Worm (Caenorhabditis elegans) whole organism, midembryonic: ENCODE measurements around the gene F41G3.18.

Experiments used
- T22C8.4 ChIP-seq: fragments of 200-800 bp; sonication (Bioruptor generic); IDR thresholded peaks from 2 replicates; pipeline ENCODE4 v1.3.6; 2022; ENCODE audit warnings: missing genetic modification characterization, missing compliant biosample characterization
- cog-1 ChIP-seq: sonication (generic microtip); optimal IDR thresholded peaks from 2 replicates; lab custom pipeline; 2016; ENCODE audit warnings: missing genetic modification characterization, missing compliant biosample characterization
- flt-1 ChIP-seq: fragments of 200-800 bp; sonication (Bioruptor generic); IDR thresholded peaks from 2 replicates; pipeline ENCODE4 v1.3.6; 2022; ENCODE audit warnings: missing genetic modification characterization, missing compliant biosample characterization
- klf-2 ChIP-seq: fragments of 200-800 bp; sonication (Bioruptor generic); conservative IDR thresholded peaks from 2 replicates; pipeline ENCODE4 v1.3.6; 2022; ENCODE audit warnings: missing genetic modification reagents, missing genetic modification characterization, missing compliant biosample characterization
- med-1 ChIP-seq: sonication (generic microtip); optimal IDR thresholded peaks from 2 replicates; lab custom pipeline; 2017; ENCODE audit warnings: missing genetic modification characterization, mild to moderate bottlenecking, missing compliant biosample characterization, antibody characterized with exemption, missing genetic modification reagents; ENCODE audit not compliant: insufficient read depth
- ref-1 ChIP-seq: fragments of 200-800 bp; sonication (Bioruptor generic); conservative IDR thresholded peaks from 2 replicates; pipeline ENCODE4 v1.3.6; 2022; ENCODE audit warnings: missing genetic modification reagents, missing genetic modification characterization, missing compliant biosample characterization
- tab-1 ChIP-seq: fragments of 200-800 bp; sonication (Bioruptor generic); IDR thresholded peaks from 2 replicates; pipeline ENCODE4 v1.3.6; 2022; ENCODE audit warnings: missing genetic modification characterization, missing compliant biosample characterization
- ztf-23 ChIP-seq: fragments of 200-800 bp; sonication (Bioruptor generic); IDR thresholded peaks from 2 replicates; pipeline ENCODE4 v1.3.6; 2022; ENCODE audit warnings: missing genetic modification reagents, missing genetic modification characterization, missing compliant biosample characterization
- ztf-29 ChIP-seq: fragments of 200-800 bp; sonication (Bioruptor generic); IDR thresholded peaks from 2 replicates; pipeline ENCODE4 v1.3.6; 2022; ENCODE audit warnings: missing genetic modification reagents, missing genetic modification characterization, missing compliant biosample characterization

F41G3.18 gene

ce11 chrII:6742614-6743013, 25.5 kb upstream of the F41G3.18 start, which contains the start of gene F41G3.6:
F41G3.6 (plus strand) TSS chrII:6742914.
- TF ChIP-seq ztf-29 (GFP tag; lab: Robert Waterston, UW) (no peak), med-1 (no peak)

ce11 chrII:6744648-6745047, 23.5 kb upstream of the F41G3.18 start, which contains the start of gene ins-15:
ins-15 (minus strand) TSS chrII:6744748.
- TF ChIP-seq cog-1 (tag; lab: Kevin White, UChicago) (no peak), tab-1 (GFP tag; lab: Robert Waterston, UW) (no peak), med-1 (no peak), ztf-23 (no peak)

- TF ChIP-seq klf-2 (GFP tag; lab: Robert Waterston, UW): no peak
- TF ChIP-seq flt-1 (GFP tag; lab: Robert Waterston, UW): no peak
- TF ChIP-seq tab-1 (GFP tag; lab: Robert Waterston, UW): no peak
Measured at ce11 chrII:6745783-6746182, 22.3 kb upstream of the F41G3.18 start, which contains the start of gene ins-14. ins-14 (minus strand) TSS chrII:6745814.

- TF ChIP-seq ref-1 (GFP tag; lab: Robert Waterston, UW): no peak
Measured at ce11 chrII:6746404-6746803, 21.7 kb upstream of the F41G3.18 start, which contains the start of gene F41G3.5. F41G3.5 (plus strand) TSS chrII:6746704.

- no peak for TF ChIP-seq cog-1 (tag; lab: Kevin White, UChicago)
- TF ChIP-seq klf-2 (GFP tag; lab: Robert Waterston, UW): no peak
- TF ChIP-seq ztf-23: no peak
- TF ChIP-seq flt-1 (GFP tag; lab: Robert Waterston, UW): no peak
- TF ChIP-seq tab-1 (GFP tag; lab: Robert Waterston, UW): no peak
- no peak for TF ChIP-seq T22C8.4
- no peak for TF ChIP-seq ref-1 (GFP tag; lab: Robert Waterston, UW)
Measured at ce11 chrII:6749422-6749821, 18.7 kb upstream of the F41G3.18 start, which contains the start of gene F41G3.10. F41G3.10 (minus strand) TSS chrII:6749522.

- TF ChIP-seq med-1 (no peak), cog-1 (tag; lab: Kevin White, UChicago) (no peak), tab-1 (GFP tag; lab: Robert Waterston, UW) (no peak), klf-2 (GFP tag; lab: Robert Waterston, UW) (no peak)
Measured at ce11 chrII:6750929-6751328, 17.2 kb upstream of the F41G3.18 start, which contains the start of gene F41G3.20. F41G3.20 (minus strand) TSS chrII:6751029.

ce11 chrII:6752027-6752426, 16.1 kb upstream of the F41G3.18 start, which contains the start of gene F41G3.19:
F41G3.19 (minus strand) TSS chrII:6752127.
- TF ChIP-seq cog-1 (tag; lab: Kevin White, UChicago): no peak
- no peak for TF ChIP-seq ref-1 (GFP tag; lab: Robert Waterston, UW)
- TF ChIP-seq ztf-29 (GFP tag; lab: Robert Waterston, UW): no peak
- TF ChIP-seq tab-1 (GFP tag; lab: Robert Waterston, UW): no peak
- no peak for TF ChIP-seq flt-1 (GFP tag; lab: Robert Waterston, UW)
- no peak for TF ChIP-seq med-1
- no peak for TF ChIP-seq ztf-23
- no peak for TF ChIP-seq T22C8.4
- no peak for TF ChIP-seq klf-2 (GFP tag; lab: Robert Waterston, UW)

ce11 chrII:6752850-6753249, 15.3 kb upstream of the F41G3.18 start, which contains the start of gene F41G3.21:
F41G3.21 (minus strand) TSS chrII:6752950.
- no peak for TF ChIP-seq flt-1 (GFP tag; lab: Robert Waterston, UW)
- TF ChIP-seq ztf-23: no peak
- no peak for TF ChIP-seq med-1
- TF ChIP-seq klf-2 (GFP tag; lab: Robert Waterston, UW): no peak
- TF ChIP-seq tab-1 (GFP tag; lab: Robert Waterston, UW): no peak
- no peak for TF ChIP-seq T22C8.4
- TF ChIP-seq cog-1 (tag; lab: Kevin White, UChicago): no peak
- TF ChIP-seq ref-1 (GFP tag; lab: Robert Waterston, UW): no peak
- no peak for TF ChIP-seq ztf-29 (GFP tag; lab: Robert Waterston, UW)

ce11 chrII:6754671-6755224, 13.4 kb upstream of the F41G3.18 start, which contains the start of the genes srx-95 and fis-1:
srx-95 (minus strand) TSS chrII:6754771.
fis-1 (plus strand) TSS chrII:6755174.
- TF ChIP-seq flt-1 (GFP tag; lab: Robert Waterston, UW) (no peak), ztf-23 (no peak), tab-1 (GFP tag; lab: Robert Waterston, UW) (no peak), med-1 (no peak), ztf-29 (GFP tag; lab: Robert Waterston, UW) (no peak), cog-1 (tag; lab: Kevin White, UChicago) (no peak), klf-2 (GFP tag; lab: Robert Waterston, UW) (no peak)

- no peak for TF ChIP-seq T22C8.4
- TF ChIP-seq med-1: no peak
- no peak for TF ChIP-seq ztf-29 (GFP tag; lab: Robert Waterston, UW)
- no peak for TF ChIP-seq cog-1 (tag; lab: Kevin White, UChicago)
- no peak for TF ChIP-seq tab-1 (GFP tag; lab: Robert Waterston, UW)
- TF ChIP-seq ref-1 (GFP tag; lab: Robert Waterston, UW): no peak
- no peak for TF ChIP-seq ztf-23
- no peak for TF ChIP-seq flt-1 (GFP tag; lab: Robert Waterston, UW)
- TF ChIP-seq klf-2 (GFP tag; lab: Robert Waterston, UW): no peak
Measured at ce11 chrII:6756232-6756631, 11.9 kb upstream of the F41G3.18 start, which contains the start of gene F41G3.3. F41G3.3 (plus strand) TSS chrII:6756532.

ce11 chrII:6764734-6765133, 3.4 kb upstream of the F41G3.18 start, which contains the start of gene nlp-50:
nlp-50 (plus strand) TSS chrII:6765034.
- TF ChIP-seq tab-1 (GFP tag; lab: Robert Waterston, UW) (no peak), cog-1 (tag; lab: Kevin White, UChicago) (no peak), ztf-29 (GFP tag; lab: Robert Waterston, UW) (no peak), klf-2 (GFP tag; lab: Robert Waterston, UW) (no peak), med-1 (no peak), T22C8.4 (no peak), ref-1 (GFP tag; lab: Robert Waterston, UW) (no peak), ztf-23 (no peak), flt-1 (GFP tag; lab: Robert Waterston, UW) (no peak)
